In the genomic region with DNA sequence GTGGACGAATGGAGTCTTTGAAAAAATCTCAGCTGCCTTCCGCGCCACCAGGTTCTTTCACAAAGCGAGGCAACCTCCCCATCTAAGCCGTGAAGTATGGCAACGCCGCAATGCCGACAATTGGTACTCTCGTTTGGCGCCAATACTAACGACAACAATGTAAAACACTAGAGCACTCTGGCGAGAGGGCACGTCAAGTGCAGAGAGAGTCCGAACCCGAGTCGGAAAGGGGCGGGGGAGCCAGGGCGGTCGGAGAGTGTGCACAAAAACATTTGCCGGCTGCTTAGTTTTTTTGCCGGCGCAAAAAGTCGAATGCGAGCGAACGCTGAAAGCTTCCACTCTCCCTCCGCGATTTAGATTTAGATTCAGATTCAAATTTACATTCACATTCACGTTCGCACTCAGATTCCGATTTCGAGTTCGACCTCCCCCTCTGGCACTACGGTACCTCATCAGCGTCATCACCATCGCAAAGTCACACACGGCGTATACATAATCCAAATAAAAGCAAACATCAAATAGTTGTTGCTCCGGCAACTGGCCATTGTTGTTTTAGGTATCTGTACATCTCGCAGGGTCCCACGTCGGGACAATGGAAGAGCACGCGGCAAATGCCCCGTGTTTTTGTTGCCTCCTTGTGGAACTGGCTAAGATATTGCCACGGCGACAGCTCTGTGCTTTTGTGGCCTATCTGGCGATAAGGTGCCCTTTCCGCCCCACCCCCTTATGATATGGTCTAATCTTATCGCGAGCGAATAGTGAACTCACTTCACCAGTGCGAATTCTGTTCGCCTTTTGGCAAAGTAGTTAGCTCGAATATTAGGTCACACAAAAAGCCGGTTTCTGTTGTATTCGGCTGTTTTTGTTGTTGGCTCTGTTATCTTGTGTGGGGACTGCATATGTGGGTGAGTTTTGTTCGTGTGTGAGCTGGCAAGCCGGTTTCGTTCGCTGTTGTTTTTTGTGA, we compare ENCODE assay signal across 5 fruit fly cellular contexts.
A peak's percentile ranks its signal among the peaks of the same experiment; 100 is the strongest.
TF ChIP-seq lines count a peak whose summit lies in the region.

No protein-coding gene starts in this region.

- TF ChIP-seq CTCF in whole organism, embryonic (GFP tag; optimal IDR thresholded peaks at IDR 0.05; lab: Kevin White, UChicago), result no peak

TF ChIP-seq in whole organism, adult, 20 proteins besides CTCF, POLR2A, EP300 and RAD21 (continues in another document):
- no peak for TF ChIP-seq CG5204 (GFP tag; optimal IDR thresholded peaks at IDR 0.05; lab: Kevin White, UChicago)
- no peak for TF ChIP-seq CG1620 (GFP tag; optimal IDR thresholded peaks at IDR 0.05; lab: Kevin White, UChicago)
- TF ChIP-seq toe (GFP tag; optimal IDR thresholded peaks at IDR 0.05; lab: Kevin White, UChicago), result peak; percentile 3
- peak; percentile 76 for TF ChIP-seq kay (GFP tag; lab: Kevin White, UChicago; ENCODE audit: borderline replicate concordance)
- peak; percentile 53 for TF ChIP-seq Clk (GFP tag; optimal IDR thresholded peaks at IDR 0.05; lab: Kevin White, UChicago)
- TF ChIP-seq CG14711 (tag; optimal IDR thresholded peaks at IDR 0.05; lab: Kevin White, UChicago), result peak; percentile 42
- TF ChIP-seq CG11617 (GFP tag; optimal IDR thresholded peaks at IDR 0.05; lab: Kevin White, UChicago), result peak; percentile 4
- peak; percentile 77 for TF ChIP-seq cic (GFP tag; optimal IDR thresholded peaks at IDR 0.05; lab: Kevin White, UChicago)
- peak; percentile 19 for TF ChIP-seq CG33017 (tag; optimal IDR thresholded peaks at IDR 0.05; lab: Kevin White, UChicago)
- TF ChIP-seq CG7101 (tag; optimal IDR thresholded peaks at IDR 0.05; lab: Kevin White, UChicago), result no peak
- TF ChIP-seq bab1 (GFP tag; optimal IDR thresholded peaks at IDR 0.05; lab: Kevin White, UChicago), result no peak
- no peak for TF ChIP-seq Crg-1 (GFP tag; optimal IDR thresholded peaks at IDR 0.05; lab: Kevin White, UChicago)
- TF ChIP-seq tj (GFP tag; optimal IDR thresholded peaks at IDR 0.05; lab: Kevin White, UChicago), result peak; percentile 29
- peak; percentile 23 for TF ChIP-seq Mnt (GFP tag; optimal IDR thresholded peaks at IDR 0.05; lab: Kevin White, UChicago)
- no peak for TF ChIP-seq ovo (GFP tag; optimal IDR thresholded peaks at IDR 0.05; lab: Kevin White, UChicago)
- peak; percentile 13 for TF ChIP-seq pad (GFP tag; optimal IDR thresholded peaks at IDR 0.05; lab: Kevin White, UChicago)

TF ChIP-seq in whole organism, embryonic, 481 proteins besides CTCF, POLR2A, EP300 and RAD21 (continues in another document):
- TF ChIP-seq zf30C (GFP tag; optimal IDR thresholded peaks at IDR 0.05; lab: Kevin White, UChicago) (no peak), MBD-R2 (GFP tag; IDR thresholded peaks at IDR 0.05; lab: Robert Waterston, UW) (peak; percentile 12; the same call in 1 of the 2 replicates), CG13287 (GFP tag; IDR thresholded peaks at IDR 0.05; lab: Robert Waterston, UW; ENCODE audit: partially characterized antibody) (peak; percentile 35; the same call in 1 of the 2 replicates), sna (GFP tag; IDR thresholded peaks at IDR 0.05; lab: Robert Waterston, UW; ENCODE audit: partially characterized antibody) (0 out of 2 replicates have a peak, but pooled peaks have one; percentile 22), C15 (GFP tag; IDR thresholded peaks at IDR 0.05; lab: Robert Waterston, UW) (no peak), rib (GFP tag; IDR thresholded peaks at IDR 0.05; lab: Robert Waterston, UW) (peak; percentile 93), CG18599 (GFP tag; optimal IDR thresholded peaks at IDR 0.05; lab: Kevin White, UChicago) (peak; percentile 29), ranshi (GFP tag; IDR thresholded peaks at IDR 0.05; lab: Robert Waterston, UW) (no peak), CG34224 (GFP tag; IDR thresholded peaks at IDR 0.05; lab: Robert Waterston, UW; ENCODE audit: partially characterized antibody) (0 out of 3 replicates have a peak, but pooled peaks have one; percentile 31), CG10147 (GFP tag; optimal IDR thresholded peaks at IDR 0.05; lab: Kevin White, UChicago) (peak; percentile 1), Trl (optimal IDR thresholded peaks at IDR 0.05; lab: Kevin White, UChicago) (peak; percentile 39 to 76), Trl (GFP tag; optimal IDR thresholded peaks at IDR 0.05; lab: Kevin White, UChicago) (no peak), CG9215 (GFP tag; IDR thresholded peaks at IDR 0.05; lab: Robert Waterston, UW) (no peak), grn (GFP tag; optimal IDR thresholded peaks at IDR 0.05; lab: Kevin White, UChicago) (peak; percentile 30)

TF ChIP-seq in whole organism, prepupa, 60 proteins besides CTCF, POLR2A, EP300 and RAD21 (continues in another document):
- peak; percentile 27; the same call in 1 of the 3 replicates for TF ChIP-seq CG8119 (GFP tag; IDR thresholded peaks at IDR 0.05; lab: Robert Waterston, UW)
- TF ChIP-seq fd85E (GFP tag; optimal IDR thresholded peaks at IDR 0.05; lab: Kevin White, UChicago), result no peak
- TF ChIP-seq net (GFP tag; optimal IDR thresholded peaks at IDR 0.05; lab: Kevin White, UChicago), result peak; percentile 30
- TF ChIP-seq fkh (GFP tag; optimal IDR thresholded peaks at IDR 0.05; lab: Kevin White, UChicago), result peak; percentile 82
- TF ChIP-seq CG10669 (GFP tag; optimal IDR thresholded peaks at IDR 0.05; lab: Kevin White, UChicago), result no peak
- TF ChIP-seq Lpt (GFP tag; optimal IDR thresholded peaks at IDR 0.05; lab: Kevin White, UChicago), result peak; percentile 19
- peak; percentile 55 for TF ChIP-seq eg (GFP tag; IDR thresholded peaks at IDR 0.05; lab: Robert Waterston, UW)
- TF ChIP-seq dsx (GFP tag; optimal IDR thresholded peaks at IDR 0.05; lab: Kevin White, UChicago; ENCODE audit: poor library complexity, severe bottlenecking), result peak; percentile 66
- peak; percentile 40 for TF ChIP-seq CG6276 (GFP tag; optimal IDR thresholded peaks at IDR 0.05; lab: Kevin White, UChicago)
- TF ChIP-seq CG15336 (GFP tag; IDR thresholded peaks at IDR 0.05; lab: Robert Waterston, UW), result peak; percentile 42; the same call in 1 of the 2 replicates
- TF ChIP-seq esn (GFP tag; optimal IDR thresholded peaks at IDR 0.05; lab: Kevin White, UChicago), result no peak
- TF ChIP-seq CG11294 (GFP tag; IDR thresholded peaks at IDR 0.05; lab: Robert Waterston, UW), result no peak
- TF ChIP-seq CG7368 (GFP tag; optimal IDR thresholded peaks at IDR 0.05; lab: Kevin White, UChicago), result no peak
- TF ChIP-seq Ets96B (tag; optimal IDR thresholded peaks at IDR 0.05; lab: Kevin White, UChicago), result no peak
- no peak for TF ChIP-seq dac (GFP tag; optimal IDR thresholded peaks at IDR 0.05; lab: Kevin White, UChicago)
- no peak for TF ChIP-seq CG10631 (GFP tag; optimal IDR thresholded peaks at IDR 0.05; lab: Kevin White, UChicago)

TF ChIP-seq in whole organism, pupa, 21 proteins besides CTCF, POLR2A, EP300 and RAD21:
- TF ChIP-seq fd96Ca (GFP tag; IDR thresholded peaks at IDR 0.05; lab: Robert Waterston, UW) (peak; percentile 46; the same call in 2 of the 3 replicates), Ets98B (GFP tag; IDR thresholded peaks at IDR 0.05; lab: Robert Waterston, UW) (peak; percentile 65), Pif1B (GFP tag; optimal IDR thresholded peaks at IDR 0.05; lab: Kevin White, UChicago) (no peak), CG8301 (tag; optimal IDR thresholded peaks at IDR 0.05; lab: Kevin White, UChicago) (no peak), CG9948 (tag; optimal IDR thresholded peaks at IDR 0.05; lab: Kevin White, UChicago) (no peak), CG14655 (GFP tag; optimal IDR thresholded peaks at IDR 0.05; lab: Kevin White, UChicago) (peak; percentile 9), CG4496 (GFP tag; IDR thresholded peaks at IDR 0.05; lab: Robert Waterston, UW) (peak; percentile 74; the same call in 1 of the 3 replicates), CG12605 (GFP tag; IDR thresholded peaks at IDR 0.05; lab: Robert Waterston, UW) (peak; percentile 57), CG32121 (GFP tag; IDR thresholded peaks at IDR 0.05; lab: Robert Waterston, UW) (peak; percentile 62; the same call in 1 of the 2 replicates), EcR (GFP tag; optimal IDR thresholded peaks at IDR 0.05; lab: Kevin White, UChicago) (peak; percentile 53), CG8159 (tag; optimal IDR thresholded peaks at IDR 0.05; lab: Kevin White, UChicago) (no peak), Snoo (tag; optimal IDR thresholded peaks at IDR 0.05; lab: Kevin White, UChicago) (no peak), gl (tag; optimal IDR thresholded peaks at IDR 0.05; lab: Kevin White, UChicago) (no peak)

TF ChIP-seq in whole organism, wandering third instar larva, 38 proteins besides CTCF, POLR2A, EP300 and RAD21:
- no peak for TF ChIP-seq rgr (GFP tag; optimal IDR thresholded peaks at IDR 0.05; lab: Kevin White, UChicago)
- peak; percentile 23 for TF ChIP-seq psq (GFP tag; optimal IDR thresholded peaks at IDR 0.05; lab: Kevin White, UChicago)
- peak; percentile 39 for TF ChIP-seq Dif (GFP tag; optimal IDR thresholded peaks at IDR 0.05; lab: Kevin White, UChicago; ENCODE audit: partially characterized antibody)
- peak; percentile 16 for TF ChIP-seq OdsH (GFP tag; optimal IDR thresholded peaks at IDR 0.05; lab: Kevin White, UChicago)
- TF ChIP-seq Rel (GFP tag; optimal IDR thresholded peaks at IDR 0.05; lab: Kevin White, UChicago), result no peak
- TF ChIP-seq Rel (tag; optimal IDR thresholded peaks at IDR 0.05; lab: Kevin White, UChicago), result peak; percentile 30
- no peak for TF ChIP-seq GATAd (GFP tag; optimal IDR thresholded peaks at IDR 0.05; lab: Kevin White, UChicago)
- peak; percentile 14 for TF ChIP-seq h (GFP tag; optimal IDR thresholded peaks at IDR 0.05; lab: Kevin White, UChicago)
- no peak for TF ChIP-seq Hr83 (GFP tag; optimal IDR thresholded peaks at IDR 0.05; lab: Kevin White, UChicago; ENCODE audit: poor library complexity, severe bottlenecking)
- peak; percentile 91 for TF ChIP-seq jim (GFP tag; optimal IDR thresholded peaks at IDR 0.05; lab: Kevin White, UChicago)
- TF ChIP-seq sage (GFP tag; optimal IDR thresholded peaks at IDR 0.05; lab: Kevin White, UChicago), result no peak
- TF ChIP-seq lola (GFP tag; optimal IDR thresholded peaks at IDR 0.05; lab: Kevin White, UChicago), result no peak
- TF ChIP-seq HLH106 (tag; optimal IDR thresholded peaks at IDR 0.05; lab: Kevin White, UChicago), result no peak
- no peak for TF ChIP-seq Mio (GFP tag; optimal IDR thresholded peaks at IDR 0.05; lab: Kevin White, UChicago)
- TF ChIP-seq Sp1 (GFP tag; optimal IDR thresholded peaks at IDR 0.05; lab: Kevin White, UChicago), result no peak
- no peak for TF ChIP-seq CG9705 (GFP tag; optimal IDR thresholded peaks at IDR 0.05; lab: Kevin White, UChicago)
- no peak for TF ChIP-seq usp (GFP tag; optimal IDR thresholded peaks at IDR 0.05; lab: Kevin White, UChicago)
- TF ChIP-seq dl (GFP tag; optimal IDR thresholded peaks at IDR 0.05; lab: Kevin White, UChicago; ENCODE audit: insufficient read depth in 1 of 2, partially characterized antibody in 2 of 2), result peak in 1 of 2 experiments; percentile 60
- peak; percentile 79 for TF ChIP-seq CrebA (GFP tag; optimal IDR thresholded peaks at IDR 0.05; lab: Kevin White, UChicago; ENCODE audit: borderline replicate concordance)
